Worm (Caenorhabditis elegans) whole organism, L4 larva: ENCODE results near the gene twk-13.

Experiments used
- F44E2.7 ChIP-seq: fragments of 200-800 bp; sonication (Bioruptor generic); IDR thresholded peaks from 2 replicates; pipeline ENCODE4 v2.1.2; 2022; ENCODE audit warnings: missing genetic modification characterization, missing compliant biosample characterization
- T20F7.1 ChIP-seq: fragments of 200-800 bp; sonication (Bioruptor generic); optimal IDR thresholded peaks from 2 replicates; lab custom pipeline; 2018; ENCODE audit warnings: mild to moderate bottlenecking, missing genetic modification characterization, missing compliant biosample characterization
- Y105C5A.15 ChIP-seq: fragments of 200-800 bp; sonication (Bioruptor generic); IDR thresholded peaks from 2 replicates; pipeline ENCODE4 v1.3.6; 2022; ENCODE audit warnings: missing genetic modification characterization, missing compliant biosample characterization
- Y48G9A.11 ChIP-seq: fragments of 200-800 bp; sonication (Bioruptor generic); IDR thresholded peaks from 2 replicates; pipeline ENCODE4 v1.3.6; 2022; ENCODE audit warnings: missing genetic modification reagents, missing genetic modification characterization, missing compliant biosample characterization
- Y5F2A.4 ChIP-seq: fragments of 200-800 bp; sonication (Bioruptor generic); optimal IDR thresholded peaks from 2 replicates; lab custom pipeline; 2018; ENCODE audit warnings: mild to moderate bottlenecking, missing genetic modification characterization, missing compliant biosample characterization
- Y75B8A.6 ChIP-seq: fragments of 200-800 bp; sonication (Bioruptor generic); IDR thresholded peaks from 2 replicates; pipeline ENCODE4 v1.3.6; 2022; ENCODE audit warnings: missing genetic modification reagents, missing genetic modification characterization, missing compliant biosample characterization
- ZK337.2 ChIP-seq: fragments of 200-800 bp; sonication (Bioruptor generic); IDR thresholded peaks from 2 replicates; pipeline ENCODE4 v1.3.6; 2022; ENCODE audit warnings: missing genetic modification reagents, missing genetic modification characterization, missing compliant biosample characterization
- aha-1 ChIP-seq: fragments of 150-350 bp; peaks from one replicate; lab custom pipeline; 2014; ENCODE audit warnings: missing biosample characterization, missing genetic modification characterization
- ama-1 ChIP-seq: fragments of 150-350 bp; optimal IDR thresholded peaks from 2 replicates; lab custom pipeline; 2014; ENCODE audit warnings: inconsistent platforms, mixed read lengths
- attf-4 ChIP-seq: sonication (generic microtip); optimal IDR thresholded peaks from 3 replicates; lab custom pipeline; 2017; ENCODE audit warnings: missing biosample characterization, missing genetic modification characterization
- ceh-20 ChIP-seq: fragments of 200-800 bp; sonication (Bioruptor generic); IDR thresholded peaks from 2 replicates; pipeline ENCODE4 v1.3.6; 2022; ENCODE audit warnings: missing genetic modification reagents, missing genetic modification characterization, missing compliant biosample characterization
- ceh-28 ChIP-seq: fragments of 150-350 bp; optimal IDR thresholded peaks from 2 replicates; lab custom pipeline; 2014; ENCODE audit warnings: missing biosample characterization, missing genetic modification reagents, missing genetic modification characterization
- ceh-32 ChIP-seq: sonication (generic microtip); optimal IDR thresholded peaks from 2 replicates; lab custom pipeline; 2016; ENCODE audit warnings: mild to moderate bottlenecking, missing genetic modification characterization, missing compliant biosample characterization; ENCODE audit not compliant: poor library complexity
- ceh-44 ChIP-seq: fragments of 200-800 bp; sonication (Bioruptor generic); IDR thresholded peaks from 2 replicates; pipeline ENCODE4 v1.3.6; 2022; ENCODE audit warnings: missing genetic modification reagents, missing genetic modification characterization, missing compliant biosample characterization
- ceh-62 ChIP-seq: sonication (generic microtip); optimal IDR thresholded peaks from 2 replicates; lab custom pipeline; 2017; ENCODE audit warnings: missing biosample characterization, missing genetic modification characterization
- cey-2 ChIP-seq: sonication (generic microtip); optimal IDR thresholded peaks from 3 replicates; lab custom pipeline; 2017; ENCODE audit warnings: missing genetic modification characterization, mild to moderate bottlenecking, missing compliant biosample characterization, antibody characterized with exemption, borderline replicate concordance; ENCODE audit not compliant: insufficient read depth
- ctbp-1 ChIP-seq: fragments of 200-800 bp; sonication (Bioruptor generic); IDR thresholded peaks from 2 replicates; pipeline ENCODE4 v1.3.6; 2022; ENCODE audit warnings: missing genetic modification reagents, missing genetic modification characterization, missing compliant biosample characterization
- daf-19 ChIP-seq: fragments of 200-800 bp; sonication (Bioruptor generic); conservative IDR thresholded peaks from 2 replicates; pipeline ENCODE4 v1.3.6; 2022; ENCODE audit warnings: missing genetic modification characterization, missing compliant biosample characterization
- daf-8 ChIP-seq: fragments of 200-800 bp; sonication (Bioruptor generic); IDR thresholded peaks from 2 replicates; pipeline ENCODE4 v1.3.6; 2022; ENCODE audit warnings: missing genetic modification characterization, missing compliant biosample characterization
- dmd-6 ChIP-seq: fragments of 200-800 bp; sonication (Bioruptor generic); IDR thresholded peaks from 2 replicates; pipeline ENCODE4 v1.3.6; 2022; ENCODE audit warnings: missing genetic modification reagents, missing genetic modification characterization, missing compliant biosample characterization
- dpl-1 ChIP-seq: fragments of 150-350 bp; optimal IDR thresholded peaks from 2 replicates; lab custom pipeline; 2014; ENCODE audit warnings: missing biosample characterization, missing genetic modification reagents, missing genetic modification characterization
- egl-27 ChIP-seq: sonication (generic microtip); optimal IDR thresholded peaks from 3 replicates; lab custom pipeline; 2017; ENCODE audit warnings: missing biosample characterization, missing genetic modification reagents, missing genetic modification characterization
- egl-43 ChIP-seq: fragments of 200-800 bp; sonication (Bioruptor generic); IDR thresholded peaks from 2 replicates; pipeline ENCODE4 v1.3.6; 2022; ENCODE audit warnings: missing genetic modification reagents, missing genetic modification characterization, missing compliant biosample characterization
- fkh-10 ChIP-seq: fragments of 150-350 bp; optimal IDR thresholded peaks from 2 replicates; lab custom pipeline; 2014; ENCODE audit warnings: missing biosample characterization, missing genetic modification reagents, missing genetic modification characterization
- hlh-11 ChIP-seq: fragments of 200-800 bp; sonication (Bioruptor generic); optimal IDR thresholded peaks from 2 replicates; lab custom pipeline; 2018; ENCODE audit warnings: mild to moderate bottlenecking, missing genetic modification characterization, missing compliant biosample characterization
- lim-7 ChIP-seq: fragments of 200-800 bp; sonication (Bioruptor generic); IDR thresholded peaks from 2 replicates; pipeline ENCODE4 v1.3.6; 2022; ENCODE audit warnings: missing genetic modification characterization, missing compliant biosample characterization
- lin-29 ChIP-seq: fragments of 200-800 bp; sonication (Bioruptor generic); IDR thresholded peaks from 2 replicates; pipeline ENCODE4 v1.3.6; 2022; ENCODE audit warnings: missing genetic modification reagents, missing genetic modification characterization, missing compliant biosample characterization
- lir-3 ChIP-seq: sonication (generic microtip); optimal IDR thresholded peaks from 2 replicates; lab custom pipeline; 2016; ENCODE audit warnings: mild to moderate bottlenecking, missing genetic modification characterization, missing compliant biosample characterization
- madf-5 ChIP-seq, 2 experiments: fragments of 200-800 bp; sonication (Bioruptor generic); IDR thresholded peaks; 2 replicates each; pipeline ENCODE4 v1.3.6; 2022; ENCODE audit warnings: missing compliant biosample characterization in 2 of 2, missing genetic modification characterization in 2 of 2
- mdl-1 ChIP-seq, 2 experiments: fragments of 150-350 bp in 1 of 2; sonication (generic microtip) in 1 of 2; optimal IDR thresholded peaks; 2 replicates each; lab custom pipeline; 2014 to 2017; ENCODE audit warnings: missing biosample characterization in 2 of 2, missing genetic modification characterization in 2 of 2
- mdt-29 ChIP-seq: fragments of 200-800 bp; sonication (Bioruptor generic); IDR thresholded peaks from 2 replicates; pipeline ENCODE4 v1.3.6; 2022; ENCODE audit warnings: missing genetic modification reagents, missing genetic modification characterization, missing compliant biosample characterization
- mes-2 ChIP-seq: sonication (generic microtip); optimal IDR thresholded peaks from 2 replicates; lab custom pipeline; 2016; ENCODE audit warnings: missing genotype, mild to moderate bottlenecking, missing genetic modification characterization, missing compliant biosample characterization; ENCODE audit not compliant: poor library complexity, severe bottlenecking
- mxl-2 ChIP-seq: fragments of 200-800 bp; sonication (Bioruptor generic); conservative IDR thresholded peaks from 2 replicates; pipeline ENCODE4 v1.3.6; 2022; ENCODE audit warnings: missing genetic modification reagents, missing genetic modification characterization, missing compliant biosample characterization
- mxl-3 ChIP-seq: fragments of 200-800 bp; sonication (Bioruptor generic); optimal IDR thresholded peaks from 2 replicates; lab custom pipeline; 2018; ENCODE audit warnings: mild to moderate bottlenecking, missing genetic modification characterization, missing compliant biosample characterization
- nhr-10 ChIP-seq: fragments of 150-350 bp; optimal IDR thresholded peaks from 2 replicates; lab custom pipeline; 2014; ENCODE audit warnings: missing biosample characterization, missing genetic modification characterization
- nhr-111 ChIP-seq: fragments of 200-800 bp; sonication (Bioruptor generic); optimal IDR thresholded peaks from 2 replicates; lab custom pipeline; 2018; ENCODE audit warnings: mild to moderate bottlenecking, missing genetic modification characterization, missing compliant biosample characterization
- nhr-237 ChIP-seq: sonication (generic microtip); optimal IDR thresholded peaks from 2 replicates; lab custom pipeline; 2017; ENCODE audit warnings: missing biosample characterization, missing genetic modification characterization
- nhr-25 ChIP-seq: sonication (generic microtip); optimal IDR thresholded peaks from 2 replicates; lab custom pipeline; 2017; ENCODE audit warnings: missing genetic modification characterization, mild to moderate bottlenecking, missing compliant biosample characterization, antibody characterized with exemption, moderate library complexity, borderline replicate concordance; ENCODE audit not compliant: insufficient read depth
- nhr-41 ChIP-seq: fragments of 200-800 bp; sonication (Bioruptor generic); IDR thresholded peaks from 2 replicates; pipeline ENCODE4 v1.3.6; 2022; ENCODE audit warnings: missing genetic modification reagents, missing genetic modification characterization, missing compliant biosample characterization
- nhr-42 ChIP-seq: fragments of 200-800 bp; sonication (Bioruptor generic); IDR thresholded peaks from 2 replicates; pipeline ENCODE4 v1.3.6; 2022; ENCODE audit warnings: missing genetic modification characterization, missing compliant biosample characterization
- nhr-6 ChIP-seq: fragments of 150-350 bp; optimal IDR thresholded peaks from 2 replicates; lab custom pipeline; 2014; ENCODE audit warnings: missing biosample characterization, missing genetic modification characterization
- pqm-1 ChIP-seq: sonication (generic microtip); optimal IDR thresholded peaks from 2 replicates; lab custom pipeline; 2017; ENCODE audit warnings: missing biosample characterization, missing genetic modification characterization
- sdz-12 ChIP-seq: fragments of 200-800 bp; sonication (Bioruptor generic); optimal IDR thresholded peaks from 2 replicates; lab custom pipeline; 2018; ENCODE audit warnings: mild to moderate bottlenecking, missing genetic modification characterization, missing compliant biosample characterization
- set-16 ChIP-seq: fragments of 200-800 bp; sonication (Bioruptor generic); IDR thresholded peaks from 2 replicates; pipeline ENCODE4 v1.3.6; 2022; ENCODE audit warnings: missing genetic modification reagents, missing genetic modification characterization, missing compliant biosample characterization
- skn-1 ChIP-seq: fragments of 150-350 bp; optimal IDR thresholded peaks from 2 replicates; lab custom pipeline; 2014; ENCODE audit warnings: missing biosample characterization, missing genetic modification characterization
- snpc-4 ChIP-seq: fragments of 150-350 bp; optimal IDR thresholded peaks from 2 replicates; lab custom pipeline; 2014; ENCODE audit warnings: missing biosample characterization, missing genetic modification characterization
- spr-1 ChIP-seq: sonication (generic microtip); optimal IDR thresholded peaks from 2 replicates; lab custom pipeline; 2016; ENCODE audit warnings: mild to moderate bottlenecking, missing genetic modification characterization, missing compliant biosample characterization
- tag-97 ChIP-seq: fragments of 200-800 bp; sonication (Bioruptor generic); IDR thresholded peaks from 2 replicates; pipeline ENCODE4 v1.3.6; 2022; ENCODE audit warnings: missing genetic modification characterization, missing compliant biosample characterization
- unc-130 ChIP-seq: sonication (generic microtip); optimal IDR thresholded peaks from 2 replicates; lab custom pipeline; 2016; ENCODE audit warnings: missing genetic modification reagents, missing genetic modification characterization, missing compliant biosample characterization
- zip-11 ChIP-seq: fragments of 200-800 bp; sonication (Bioruptor generic); IDR thresholded peaks from 2 replicates; pipeline ENCODE4 v1.3.6; 2022; ENCODE audit warnings: missing genetic modification characterization, missing compliant biosample characterization
- ztf-11 ChIP-seq: fragments of 150-350 bp; optimal IDR thresholded peaks from 2 replicates; lab custom pipeline; 2014; ENCODE audit warnings: missing biosample characterization, missing genetic modification characterization

Gene twk-13

ce11 chrV:12317894-12318553, 19.8 kb downstream of the twk-13 start, which contains the start of the genes R04F11.5 and R04F11.2 (continued):
- TF ChIP-seq F44E2.7 = no peak
- no peak for TF ChIP-seq mdl-1 (tag; optimal IDR thresholded peaks at IDR 0.05; lab: Kevin White, UChicago)
- TF ChIP-seq T20F7.1 (GFP tag; lab: Kevin White, UChicago) = peak; percentile 98
- no peak for TF ChIP-seq ceh-62 (tag; lab: Kevin White, UChicago)
- TF ChIP-seq pqm-1 (tag; lab: Kevin White, UChicago) = no peak
- no peak for TF ChIP-seq mdt-29
- TF ChIP-seq spr-1 (tag; lab: Kevin White, UChicago) = peak; percentile 2
- TF ChIP-seq ama-1 = peak; percentile 40
- TF ChIP-seq unc-130 (GFP tag; lab: Kevin White, UChicago) = peak; percentile 60
- no peak for TF ChIP-seq madf-5 (GFP tag; IDR thresholded peaks at IDR 0.05; lab: Robert Waterston, UW)
- TF ChIP-seq ZK337.2 = no peak
- TF ChIP-seq daf-8 = no peak
- TF ChIP-seq zip-11 (GFP tag; lab: Robert Waterston, UW) = no peak
- no peak for TF ChIP-seq mxl-2 (GFP tag; lab: Robert Waterston, UW)
- peak; percentile 69 for TF ChIP-seq hlh-11
- no peak for TF ChIP-seq lir-3 (tag; lab: Kevin White, UChicago)
- no peak for TF ChIP-seq aha-1 (tag; lab: Kevin White, UChicago)
- no peak for TF ChIP-seq Y105C5A.15 (GFP tag; lab: Robert Waterston, UW)
- TF ChIP-seq ceh-20 (GFP tag; lab: Robert Waterston, UW) = no peak
- no peak for TF ChIP-seq ctbp-1 (GFP tag; lab: Robert Waterston, UW)
- no peak for TF ChIP-seq lin-29 (GFP tag; lab: Robert Waterston, UW)
- TF ChIP-seq Y5F2A.4 = no peak
- no peak for TF ChIP-seq skn-1 (tag; lab: Kevin White, UChicago)
- no peak for TF ChIP-seq snpc-4
- no peak for TF ChIP-seq nhr-10 (tag; lab: Kevin White, UChicago)
- no peak for TF ChIP-seq egl-43 (GFP tag; lab: Robert Waterston, UW)
- peak; percentile 100 for TF ChIP-seq Y48G9A.11 (GFP tag; lab: Robert Waterston, UW)
- peak; percentile 85 for TF ChIP-seq mes-2
- no peak for TF ChIP-seq nhr-41
- no peak for TF ChIP-seq attf-4 (tag; lab: Kevin White, UChicago)
- no peak for TF ChIP-seq cey-2
- no peak for TF ChIP-seq ztf-11
- TF ChIP-seq ceh-32 (tag; lab: Kevin White, UChicago) = no peak
- TF ChIP-seq nhr-6 (tag; lab: Kevin White, UChicago) = peak; percentile 99
- TF ChIP-seq ceh-28 = no peak
- no peak for TF ChIP-seq daf-19 (GFP tag; lab: Robert Waterston, UW)
- no peak for TF ChIP-seq nhr-111
- no peak for TF ChIP-seq egl-27
- TF ChIP-seq fkh-10 (GFP tag; lab: Kevin White, UChicago) = peak; percentile 28
- TF ChIP-seq dmd-6 (GFP tag; lab: Robert Waterston, UW) = no peak; the same call in 1 of the 2 replicates
- no peak for TF ChIP-seq nhr-237 (tag; lab: Kevin White, UChicago)
- no peak for TF ChIP-seq nhr-42 (GFP tag; lab: Robert Waterston, UW)
- no peak for TF ChIP-seq sdz-12 (GFP tag; lab: Kevin White, UChicago)
- no peak for TF ChIP-seq Y75B8A.6 (GFP tag; lab: Robert Waterston, UW)
- no peak for TF ChIP-seq mxl-3 (GFP tag; lab: Kevin White, UChicago)
- TF ChIP-seq tag-97 (GFP tag; lab: Robert Waterston, UW) = no peak
- TF ChIP-seq set-16 (GFP tag; lab: Robert Waterston, UW) = no peak
- TF ChIP-seq lim-7 (GFP tag; lab: Robert Waterston, UW) = no peak
- peak; percentile 2 for TF ChIP-seq nhr-25 (tag; lab: Kevin White, UChicago)
- peak; percentile 86 for TF ChIP-seq dpl-1 (GFP tag; lab: Kevin White, UChicago)
- TF ChIP-seq ceh-44 (GFP tag; lab: Robert Waterston, UW) = no peak
